Worm (Caenorhabditis elegans): ENCODE measurements around the gene glc-1.

DNA sequence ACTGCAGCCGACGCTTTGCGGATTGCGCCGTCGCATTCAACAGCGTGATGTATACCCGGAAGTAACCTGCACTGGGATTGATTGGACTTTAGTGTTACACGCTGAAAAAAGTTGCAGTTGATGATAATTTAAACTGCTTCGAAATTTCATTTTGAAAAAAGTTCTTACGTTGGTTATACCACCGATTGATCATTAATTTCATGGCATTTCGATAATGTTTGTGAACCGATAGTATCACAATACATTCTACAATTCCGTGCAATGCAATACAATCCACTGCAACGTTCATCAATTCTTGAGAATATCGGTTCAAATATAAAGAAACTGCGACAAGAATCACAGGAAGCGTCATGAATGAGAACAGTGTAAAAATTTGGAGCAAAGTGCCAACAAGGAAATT is 15.7 kb downstream of the glc-1 start, which contains the start of gene F21H7.3:
- TF ChIP-seq zag-1 (tag; optimal IDR thresholded peaks at IDR 0.05) = no peak
- TF ChIP-seq ztf-4 (tag; optimal IDR thresholded peaks at IDR 0.05) = no peak
- TF ChIP-seq lin-15B (tag; optimal IDR thresholded peaks at IDR 0.05) = no peak
- TF ChIP-seq nhr-84 (tag; optimal IDR thresholded peaks at IDR 0.05) = no peak
- no peak for TF ChIP-seq zip-4 (GFP tag; optimal IDR thresholded peaks at IDR 0.05)
- TF ChIP-seq F16B12.6 (tag; optimal IDR thresholded peaks at IDR 0.05) = no peak
- no peak for TF ChIP-seq fos-1 (tag; optimal IDR thresholded peaks at IDR 0.05)
- TF ChIP-seq lin-35 (GFP tag; optimal IDR thresholded peaks at IDR 0.05) = no peak
